Fruit fly (Drosophila melanogaster): ENCODE data around the gene CG9030.
A peak's percentile ranks its signal among the peaks of the same experiment; 100 is the strongest.

CG9030 gene

dm6 chrX:14910464-14911349 lies 44.2 kb downstream of the CG9030 start, which contains the start of gene CG14406:
CG14406 (minus strand) TSS chrX:14910845.
- TF ChIP-seq dsf (GFP tag; optimal IDR thresholded peaks at IDR 0.05; ENCODE audit: borderline replicate concordance), result no peak
- peak; percentile 37 for TF ChIP-seq HLH106 (tag; optimal IDR thresholded peaks at IDR 0.05)
- peak; percentile 25 for TF ChIP-seq h (GFP tag; optimal IDR thresholded peaks at IDR 0.05)
- TF ChIP-seq Hnf4 (GFP tag; optimal IDR thresholded peaks at IDR 0.05), result no peak

DNA sequence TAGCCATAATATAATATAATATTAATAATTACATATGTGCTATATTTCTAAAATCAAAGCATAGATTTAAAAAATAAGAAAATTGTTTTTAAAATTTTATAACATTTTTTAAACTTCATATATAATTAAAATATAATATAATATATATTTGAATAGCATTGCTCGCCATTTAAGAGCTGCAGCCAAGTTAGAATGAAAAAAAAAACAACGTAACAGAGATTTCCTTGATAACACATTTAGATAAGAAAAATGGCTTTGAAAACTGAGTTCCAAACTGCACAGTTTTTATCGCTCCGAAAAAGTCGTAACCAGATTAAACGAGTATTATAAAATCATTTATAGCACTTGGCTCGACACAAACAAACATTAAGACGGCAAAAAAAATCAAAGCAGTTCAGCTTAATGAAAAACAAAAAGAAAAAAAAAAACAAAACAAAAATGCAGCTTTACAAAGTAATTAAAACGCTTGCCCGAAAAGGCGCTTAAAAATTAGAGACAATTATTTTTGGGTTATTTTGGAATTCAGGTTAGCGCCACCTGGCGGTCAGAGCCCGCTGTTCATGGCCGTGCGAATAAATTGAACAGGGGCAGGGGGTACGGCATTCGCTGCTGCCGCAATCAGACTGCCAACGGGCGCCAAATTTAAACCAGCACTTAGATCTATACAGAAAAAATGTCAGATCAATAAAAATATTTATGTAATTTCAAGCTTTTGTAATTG lies 45.1 kb downstream of the CG9030 start, which contains the start of gene fiz:
fiz (minus strand) TSS at position 51 of the 721 bp plus-strand sequence.
- TF ChIP-seq CG9705 (GFP tag; optimal IDR thresholded peaks at IDR 0.05) (no peak), rgr (GFP tag; optimal IDR thresholded peaks at IDR 0.05) (no peak), foxo (GFP tag; optimal IDR thresholded peaks at IDR 0.05) (no peak), lola (GFP tag; optimal IDR thresholded peaks at IDR 0.05) (no peak), CrebA (GFP tag; optimal IDR thresholded peaks at IDR 0.05; ENCODE audit: borderline replicate concordance) (no peak), dl (GFP tag; optimal IDR thresholded peaks at IDR 0.05; ENCODE audit: insufficient read depth in 1 of 2, partially characterized antibody in 2 of 2) (no peak), GATAd (GFP tag; optimal IDR thresholded peaks at IDR 0.05) (no peak), Hr78 (GFP tag; optimal IDR thresholded peaks at IDR 0.05) (no peak), woc (GFP tag; optimal IDR thresholded peaks at IDR 0.05) (no peak), N (GFP tag; optimal IDR thresholded peaks at IDR 0.05) (no peak), ey (GFP tag; optimal IDR thresholded peaks at IDR 0.05) (no peak), HLH106 (tag; optimal IDR thresholded peaks at IDR 0.05) (no peak), Abd-B (GFP tag; optimal IDR thresholded peaks at IDR 0.05) (no peak), sv (GFP tag; optimal IDR thresholded peaks at IDR 0.05) (no peak), pan (optimal IDR thresholded peaks at IDR 0.05) (no peak), Rel (GFP tag; optimal IDR thresholded peaks at IDR 0.05) (no peak), Rel (tag; optimal IDR thresholded peaks at IDR 0.05) (no peak)

- no peak for TF ChIP-seq tai (GFP tag; optimal IDR thresholded peaks at IDR 0.05)
- no peak for TF ChIP-seq CG32264 (GFP tag; optimal IDR thresholded peaks at IDR 0.05)
- TF ChIP-seq CG9705 (GFP tag; optimal IDR thresholded peaks at IDR 0.05), result no peak
- no peak for TF ChIP-seq Dif (GFP tag; optimal IDR thresholded peaks at IDR 0.05; ENCODE audit: partially characterized antibody)
- TF ChIP-seq CrebA (GFP tag; optimal IDR thresholded peaks at IDR 0.05; ENCODE audit: borderline replicate concordance), result no peak
- TF ChIP-seq fru (GFP tag; optimal IDR thresholded peaks at IDR 0.05), result peak; percentile 10
- TF ChIP-seq Hnf4 (GFP tag; optimal IDR thresholded peaks at IDR 0.05), result peak; percentile 10
- peak; percentile 24 for TF ChIP-seq rgr (GFP tag; optimal IDR thresholded peaks at IDR 0.05)
- TF ChIP-seq Hr78 (GFP tag; optimal IDR thresholded peaks at IDR 0.05), result no peak
- TF ChIP-seq jim (GFP tag; optimal IDR thresholded peaks at IDR 0.05), result no peak
- no peak for TF ChIP-seq Hr83 (GFP tag; optimal IDR thresholded peaks at IDR 0.05; ENCODE audit: poor library complexity, severe bottlenecking)
- no peak for TF ChIP-seq Myc (optimal IDR thresholded peaks at IDR 0.05)
- TF ChIP-seq HLH106 (tag; optimal IDR thresholded peaks at IDR 0.05), result peak; percentile 25
- TF ChIP-seq Dfd (GFP tag; optimal IDR thresholded peaks at IDR 0.05), result no peak
- TF ChIP-seq psq (GFP tag; optimal IDR thresholded peaks at IDR 0.05), result no peak
- TF ChIP-seq Rel (GFP tag; optimal IDR thresholded peaks at IDR 0.05), result no peak
- no peak for TF ChIP-seq Rel (tag; optimal IDR thresholded peaks at IDR 0.05)
- TF ChIP-seq foxo (GFP tag; optimal IDR thresholded peaks at IDR 0.05), result peak in 1 of 2 experiments; percentile 3
- peak; percentile 11 for TF ChIP-seq h (GFP tag; optimal IDR thresholded peaks at IDR 0.05)
Observed at dm6 chrX:14909051-14909450, 45.8 kb downstream of the CG9030 start.

dm6 chrX:14905499-14906044 lies 49.3 kb downstream of the CG9030 start, which contains the start of gene CG9512:
CG9512 (minus strand) TSS chrX:14905549.
- TF ChIP-seq rgr (GFP tag; optimal IDR thresholded peaks at IDR 0.05) (no peak), Hnf4 (GFP tag; optimal IDR thresholded peaks at IDR 0.05) (no peak), CrebA (GFP tag; optimal IDR thresholded peaks at IDR 0.05; ENCODE audit: borderline replicate concordance) (peak; percentile 2)
